Worm (Caenorhabditis elegans) whole organism, midembryonic: ENCODE results near the gene C53A3.3.

Experiments used
- T22C8.4 ChIP-seq: fragments of 200-800 bp; sonication (Bioruptor generic); IDR thresholded peaks from 2 replicates; pipeline ENCODE4 v1.3.6; 2022; ENCODE audit warnings: missing genetic modification characterization, missing compliant biosample characterization
- cog-1 ChIP-seq: sonication (generic microtip); optimal IDR thresholded peaks from 2 replicates; lab custom pipeline; 2016; ENCODE audit warnings: missing genetic modification characterization, missing compliant biosample characterization
- flt-1 ChIP-seq: fragments of 200-800 bp; sonication (Bioruptor generic); IDR thresholded peaks from 2 replicates; pipeline ENCODE4 v1.3.6; 2022; ENCODE audit warnings: missing genetic modification characterization, missing compliant biosample characterization
- klf-2 ChIP-seq: fragments of 200-800 bp; sonication (Bioruptor generic); conservative IDR thresholded peaks from 2 replicates; pipeline ENCODE4 v1.3.6; 2022; ENCODE audit warnings: missing genetic modification reagents, missing genetic modification characterization, missing compliant biosample characterization
- med-1 ChIP-seq: sonication (generic microtip); optimal IDR thresholded peaks from 2 replicates; lab custom pipeline; 2017; ENCODE audit warnings: missing genetic modification characterization, mild to moderate bottlenecking, missing compliant biosample characterization, antibody characterized with exemption, missing genetic modification reagents; ENCODE audit not compliant: insufficient read depth
- ref-1 ChIP-seq: fragments of 200-800 bp; sonication (Bioruptor generic); conservative IDR thresholded peaks from 2 replicates; pipeline ENCODE4 v1.3.6; 2022; ENCODE audit warnings: missing genetic modification reagents, missing genetic modification characterization, missing compliant biosample characterization
- tab-1 ChIP-seq: fragments of 200-800 bp; sonication (Bioruptor generic); IDR thresholded peaks from 2 replicates; pipeline ENCODE4 v1.3.6; 2022; ENCODE audit warnings: missing genetic modification characterization, missing compliant biosample characterization
- ztf-23 ChIP-seq: fragments of 200-800 bp; sonication (Bioruptor generic); IDR thresholded peaks from 2 replicates; pipeline ENCODE4 v1.3.6; 2022; ENCODE audit warnings: missing genetic modification reagents, missing genetic modification characterization, missing compliant biosample characterization
- ztf-29 ChIP-seq: fragments of 200-800 bp; sonication (Bioruptor generic); IDR thresholded peaks from 2 replicates; pipeline ENCODE4 v1.3.6; 2022; ENCODE audit warnings: missing genetic modification reagents, missing genetic modification characterization, missing compliant biosample characterization

Gene C53A3.3

DNA sequence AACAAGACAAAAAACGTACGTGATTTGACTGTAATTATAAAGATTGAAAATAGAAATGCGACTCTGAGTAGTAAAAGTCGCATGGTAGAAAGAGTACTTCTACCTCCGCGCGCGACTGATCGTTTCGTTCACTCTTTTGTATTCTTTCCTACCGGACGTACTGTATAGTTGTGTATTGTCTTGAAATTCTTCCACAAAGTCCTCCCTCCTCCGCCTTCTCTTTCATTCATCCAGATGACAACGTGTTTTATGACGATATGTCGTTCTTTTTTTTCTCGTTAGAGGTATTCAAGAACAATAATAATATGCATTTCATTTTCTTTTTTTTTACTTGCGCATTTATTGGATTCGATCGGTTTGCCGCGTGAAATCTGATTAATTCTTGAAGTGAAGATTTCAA, 29.8 kb upstream of the C53A3.3 start, which contains the start of gene K09H11.4:
Gene K09H11.4, minus strand, starts transcription at position 101 of the 400 bp plus-strand sequence.
- no peak for TF ChIP-seq klf-2 (GFP tag; lab: Robert Waterston, UW)
- no peak for TF ChIP-seq ztf-23 (GFP tag; lab: Robert Waterston, UW)
- no peak for TF ChIP-seq ztf-29
- TF ChIP-seq cog-1 (tag; lab: Kevin White, UChicago): no peak
- no peak for TF ChIP-seq tab-1 (GFP tag; lab: Robert Waterston, UW)
- no peak for TF ChIP-seq med-1
- TF ChIP-seq flt-1: no peak

DNA sequence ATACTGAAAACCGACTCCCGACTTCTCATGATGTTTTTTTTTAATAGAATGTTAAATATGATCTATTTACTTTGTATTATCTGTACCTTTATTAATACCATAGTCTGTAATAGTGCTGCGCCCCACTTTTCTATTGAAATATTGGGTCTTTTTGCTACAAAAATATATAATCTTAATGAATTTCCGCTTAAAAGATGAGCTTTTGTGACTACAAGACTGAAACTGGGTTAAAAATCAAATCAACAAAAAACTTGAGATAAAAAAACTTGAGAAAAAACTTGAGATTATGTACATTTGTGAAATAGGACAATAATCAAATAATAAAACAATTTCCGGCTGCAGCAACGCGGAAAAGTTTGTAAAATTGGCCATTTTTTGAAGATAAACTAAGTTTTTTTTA, 25.5 kb upstream of the C53A3.3 start, which contains the start of gene K09H11.15:
Gene K09H11.15, minus strand, starts transcription at position 101 of the 400 bp plus-strand sequence.
- TF ChIP-seq cog-1 (tag; lab: Kevin White, UChicago) (no peak), flt-1 (no peak), ztf-29 (no peak)

DNA sequence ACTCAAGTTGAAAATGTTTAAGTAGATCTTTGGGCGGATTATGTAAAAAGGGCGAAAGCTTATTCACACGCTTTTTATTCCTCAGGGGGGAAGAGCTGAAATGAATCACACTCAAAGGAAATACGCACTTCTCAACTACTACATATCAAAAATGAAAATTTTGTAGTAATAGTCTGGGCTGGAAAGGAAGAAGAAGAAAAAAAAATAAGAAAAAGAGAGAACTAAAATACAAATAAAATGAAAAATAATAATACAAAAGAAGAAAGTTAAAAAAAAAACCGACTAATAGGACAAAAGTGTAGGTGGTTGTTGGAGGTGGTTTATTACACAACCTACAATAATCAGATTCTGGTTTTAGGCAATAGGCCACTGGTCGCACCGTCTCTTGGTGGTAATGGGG, 20.2 kb upstream of the C53A3.3 start, which contains the start of gene K09H11.6:
Gene K09H11.6, minus strand, starts transcription at position 101 of the 400 bp plus-strand sequence.
- TF ChIP-seq T22C8.4 (no peak), cog-1 (tag; lab: Kevin White, UChicago) (no peak), klf-2 (GFP tag; lab: Robert Waterston, UW) (no peak), ztf-29 (no peak), ztf-23 (GFP tag; lab: Robert Waterston, UW) (no peak), med-1 (no peak), tab-1 (GFP tag; lab: Robert Waterston, UW) (no peak), ref-1 (GFP tag; lab: Robert Waterston, UW) (no peak)

DNA sequence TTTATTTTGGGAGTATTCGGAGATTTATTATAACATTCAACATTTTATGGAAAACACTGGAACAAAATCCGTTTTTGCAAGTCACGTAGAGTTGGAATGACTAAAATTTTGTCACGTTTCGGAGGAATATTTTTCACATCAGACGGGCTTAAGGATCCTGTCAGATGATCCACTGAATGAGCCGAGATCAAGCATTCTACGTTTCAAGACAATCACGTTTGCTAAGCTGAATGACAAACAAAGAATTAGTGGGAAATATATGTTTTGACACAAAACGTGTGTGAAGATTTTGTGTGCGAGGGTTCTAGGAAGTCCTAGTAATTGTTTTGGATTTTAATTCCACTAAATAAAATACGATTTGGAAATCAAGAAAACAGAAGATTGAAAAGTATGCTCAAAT, 16.9 kb upstream of the C53A3.3 start:
- TF ChIP-seq T22C8.4 (no peak), med-1 (no peak), ztf-23 (GFP tag; lab: Robert Waterston, UW) (no peak), flt-1 (no peak), tab-1 (GFP tag; lab: Robert Waterston, UW) (no peak), cog-1 (tag; lab: Kevin White, UChicago) (no peak), klf-2 (GFP tag; lab: Robert Waterston, UW) (no peak), ref-1 (GFP tag; lab: Robert Waterston, UW) (no peak), ztf-29 (no peak)

DNA sequence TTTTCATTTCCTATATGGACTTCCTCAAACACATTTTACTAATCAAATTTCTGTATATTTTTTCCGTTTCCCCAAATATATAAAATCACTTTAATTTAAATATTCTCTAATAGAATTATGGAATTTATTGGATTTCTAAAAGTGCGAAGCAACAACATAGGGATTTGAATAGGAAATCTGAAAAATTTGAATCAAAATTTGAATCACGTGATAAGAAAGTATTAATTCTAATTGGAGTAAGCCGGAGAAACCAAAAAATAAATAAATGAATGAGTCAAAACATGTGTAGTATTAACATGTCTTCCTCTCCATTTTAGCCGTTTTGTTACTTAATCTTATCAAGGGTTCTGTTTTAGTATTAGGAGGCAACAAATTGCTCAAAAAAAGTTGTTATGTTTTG, 15.1 kb upstream of the C53A3.3 start:
- TF ChIP-seq flt-1 (no peak), ztf-29 (no peak), med-1 (no peak), ztf-23 (GFP tag; lab: Robert Waterston, UW) (no peak), ref-1 (GFP tag; lab: Robert Waterston, UW) (no peak), cog-1 (tag; lab: Kevin White, UChicago) (no peak), klf-2 (GFP tag; lab: Robert Waterston, UW) (no peak), T22C8.4 (no peak), tab-1 (GFP tag; lab: Robert Waterston, UW) (no peak)

DNA sequence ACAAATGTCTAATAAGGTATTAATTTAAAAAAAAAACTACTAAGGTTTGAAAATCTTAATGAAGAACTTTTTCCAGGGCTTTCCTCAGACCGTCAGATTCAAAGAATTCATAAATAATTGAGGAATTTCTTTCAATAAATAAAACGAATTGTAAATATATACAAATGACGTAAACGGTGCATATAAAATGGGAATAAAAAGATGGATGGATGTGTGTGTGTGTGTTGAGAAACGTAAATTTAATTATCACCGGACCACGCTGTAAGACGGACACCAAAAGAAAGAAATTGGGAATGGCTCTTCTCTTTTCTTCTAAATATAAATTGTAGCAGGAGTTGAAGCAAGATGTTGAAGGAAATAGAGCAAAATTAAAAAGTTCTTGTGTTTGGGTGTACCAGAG, 10.1 kb upstream of the C53A3.3 start:
- no peak for TF ChIP-seq ztf-23 (GFP tag; lab: Robert Waterston, UW)
- no peak for TF ChIP-seq med-1
- TF ChIP-seq ref-1 (GFP tag; lab: Robert Waterston, UW): no peak
- TF ChIP-seq flt-1: no peak
- no peak for TF ChIP-seq cog-1 (tag; lab: Kevin White, UChicago)
- no peak for TF ChIP-seq klf-2 (GFP tag; lab: Robert Waterston, UW)
- no peak for TF ChIP-seq tab-1 (GFP tag; lab: Robert Waterston, UW)
- no peak for TF ChIP-seq T22C8.4
- TF ChIP-seq ztf-29: no peak

DNA sequence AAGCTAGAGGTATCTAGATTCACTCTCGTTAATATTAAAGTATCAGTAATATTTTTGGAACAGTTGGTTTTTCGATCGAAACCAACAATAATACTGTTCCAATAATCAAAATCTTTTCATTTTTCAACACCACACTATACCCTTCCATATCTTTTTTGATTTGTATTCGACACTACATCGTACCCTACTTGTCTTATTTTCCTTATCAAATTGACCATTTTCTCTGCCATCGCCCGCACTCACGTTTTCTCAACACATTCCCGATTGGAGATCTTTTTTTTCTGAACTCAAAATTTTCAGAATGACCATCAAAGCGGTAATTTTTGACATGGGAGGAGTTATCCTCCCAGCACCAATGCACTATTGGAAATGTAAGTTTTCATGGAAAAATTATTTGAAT, 8.8 kb upstream of the C53A3.3 start, which contains the start of gene acds-10:
Gene acds-10, plus strand, starts transcription at position 301 of the 400 bp plus-strand sequence.
- TF ChIP-seq flt-1: no peak

DNA sequence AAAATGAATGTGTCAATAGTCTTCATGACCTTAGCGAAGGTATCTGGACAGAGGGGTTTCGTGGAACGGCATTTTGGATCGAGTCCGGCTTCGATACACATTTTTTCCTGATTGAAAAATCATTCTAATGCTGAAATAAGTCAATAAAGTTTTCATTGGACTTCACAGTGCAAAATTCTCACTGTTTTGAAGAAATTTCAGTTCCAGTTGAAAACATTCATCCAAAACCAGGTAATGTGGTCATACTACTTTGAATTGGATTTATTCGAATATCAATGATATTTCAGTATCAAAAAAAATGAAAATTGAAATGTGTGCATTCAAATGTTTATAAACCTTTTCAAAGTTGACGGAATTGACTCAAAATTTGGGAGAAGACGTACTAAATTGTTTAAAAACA, 2.9 kb upstream of the C53A3.3 start, which contains the start of gene pgph-1:
Gene pgph-1, minus strand, starts transcription at position 101 of the 400 bp plus-strand sequence.
- TF ChIP-seq ref-1 (GFP tag; lab: Robert Waterston, UW) (no peak), ztf-23 (GFP tag; lab: Robert Waterston, UW) (no peak), cog-1 (tag; lab: Kevin White, UChicago) (no peak), tab-1 (GFP tag; lab: Robert Waterston, UW) (no peak), klf-2 (GFP tag; lab: Robert Waterston, UW) (no peak), flt-1 (no peak), med-1 (no peak), T22C8.4 (no peak), ztf-29 (no peak)

DNA sequence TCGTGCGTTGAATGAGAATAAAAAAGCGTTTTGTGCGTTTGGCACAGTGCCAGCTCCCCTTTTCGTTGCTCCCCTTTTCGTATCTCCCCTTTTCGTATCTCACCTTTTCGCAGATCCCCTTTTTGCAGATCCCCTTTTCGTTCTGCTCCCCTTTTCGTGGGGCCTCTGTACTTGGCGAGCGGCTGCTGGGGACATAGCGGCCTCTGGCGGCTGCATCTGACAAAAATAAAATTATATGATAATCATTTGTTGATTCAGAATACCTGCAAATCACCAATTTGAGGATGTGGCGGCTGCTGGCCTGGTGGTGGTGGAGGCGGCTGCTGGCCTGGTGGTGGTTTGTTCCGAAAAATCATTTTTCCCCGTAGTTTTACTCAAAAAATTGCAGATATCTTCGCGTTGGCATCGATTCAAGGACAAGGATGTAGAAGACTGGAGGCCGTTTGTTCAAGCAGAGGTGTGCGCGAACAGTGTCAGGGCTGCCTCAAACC, 1.0 kb upstream of the C53A3.3 start, which contains the start of gene K09H11.11:
Gene K09H11.11, minus strand, starts transcription at position 51 of the 491 bp plus-strand sequence.
- TF ChIP-seq ref-1 (GFP tag; lab: Robert Waterston, UW): peak; percentile 42; the same call in 1 of the 2 replicates

DNA sequence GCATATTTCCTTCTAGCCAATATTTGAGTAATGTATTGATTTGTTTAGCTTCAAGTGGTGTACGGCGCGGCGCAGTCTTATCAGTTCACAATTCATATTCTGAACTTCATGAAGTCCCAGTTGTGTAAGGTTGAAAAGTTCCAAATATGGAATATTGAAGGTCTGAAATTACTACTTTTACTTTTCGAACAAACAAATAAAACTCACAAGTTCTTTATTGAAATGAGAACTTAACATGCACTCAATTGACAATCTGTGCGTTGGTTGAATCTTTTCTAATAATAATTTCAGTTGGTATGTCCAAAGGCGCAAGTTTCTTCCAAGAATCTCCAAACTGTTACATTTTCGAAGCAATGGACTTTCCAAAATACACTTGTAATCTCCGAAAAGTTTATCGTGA, 2.5 kb downstream of the C53A3.3 start, which contains the start of gene C53A3.4:
Gene C53A3.4, minus strand, starts transcription at position 101 of the 400 bp plus-strand sequence.
- TF ChIP-seq med-1 (no peak), ref-1 (GFP tag; lab: Robert Waterston, UW) (no peak), T22C8.4 (no peak), ztf-29 (no peak), tab-1 (GFP tag; lab: Robert Waterston, UW) (no peak), klf-2 (GFP tag; lab: Robert Waterston, UW) (no peak), flt-1 (no peak), ztf-23 (GFP tag; lab: Robert Waterston, UW) (no peak), cog-1 (tag; lab: Kevin White, UChicago) (no peak)

DNA sequence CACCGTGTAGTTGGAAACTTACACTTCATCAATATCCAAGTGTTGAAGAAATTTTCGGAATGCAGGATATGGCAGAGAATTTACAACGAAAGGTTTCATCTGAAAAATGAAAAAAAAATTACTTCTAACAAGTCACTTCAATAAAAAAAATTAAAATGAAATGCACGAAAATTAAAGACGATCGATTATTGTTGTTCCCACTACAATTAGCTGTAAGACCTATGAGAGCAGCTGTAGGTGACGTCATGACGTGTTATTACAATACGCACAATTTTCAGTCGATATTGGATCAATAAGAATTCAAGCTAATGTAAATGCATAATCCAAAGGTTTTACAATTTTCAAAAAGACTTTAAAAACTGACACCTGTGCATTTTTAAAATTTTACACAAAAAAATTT, 3.8 kb downstream of the C53A3.3 start, which contains the start of gene C53A3.1:
Gene C53A3.1, minus strand, starts transcription at position 101 of the 400 bp plus-strand sequence.
- TF ChIP-seq flt-1 (no peak), ztf-29 (no peak), ztf-23 (GFP tag; lab: Robert Waterston, UW) (no peak), tab-1 (GFP tag; lab: Robert Waterston, UW) (no peak), ref-1 (GFP tag; lab: Robert Waterston, UW) (no peak), klf-2 (GFP tag; lab: Robert Waterston, UW) (no peak), T22C8.4 (no peak), med-1 (no peak), cog-1 (tag; lab: Kevin White, UChicago) (no peak)
